Worm (Caenorhabditis elegans) whole organism, L3 larva: ENCODE data around the gene rpl-12.

Experiments used
- ceh-16 ChIP-seq: sonication (generic microtip); optimal IDR thresholded peaks from 2 replicates; lab custom pipeline; 2017; ENCODE audit warnings: missing biosample characterization, missing genetic modification characterization
- egl-27 ChIP-seq: sonication (generic microtip); optimal IDR thresholded peaks from 4 replicates; lab custom pipeline; 2017; ENCODE audit warnings: missing biosample characterization, missing genetic modification reagents, missing genetic modification characterization
- elt-1 ChIP-seq: fragments of 150-350 bp; optimal IDR thresholded peaks from 2 replicates; lab custom pipeline; 2014; ENCODE audit warnings: missing biosample characterization, missing genetic modification characterization
- mdl-1 ChIP-seq: fragments of 150-350 bp; optimal IDR thresholded peaks from 2 replicates; lab custom pipeline; 2014; ENCODE audit warnings: missing biosample characterization, missing genetic modification characterization
- nhr-11 ChIP-seq: fragments of 150-350 bp; optimal IDR thresholded peaks from 2 replicates; lab custom pipeline; 2014; ENCODE audit warnings: missing biosample characterization, missing genetic modification characterization
- nhr-12 ChIP-seq: fragments of 150-350 bp; optimal IDR thresholded peaks from 2 replicates; lab custom pipeline; 2014; ENCODE audit warnings: missing biosample characterization, missing genetic modification characterization
- unc-62 ChIP-seq: fragments of 150-350 bp; sonication (generic microtip); optimal IDR thresholded peaks from 4 replicates; lab custom pipeline; 2014; ENCODE audit warnings: missing biosample characterization, missing genetic modification reagents, missing genetic modification characterization

DNA sequence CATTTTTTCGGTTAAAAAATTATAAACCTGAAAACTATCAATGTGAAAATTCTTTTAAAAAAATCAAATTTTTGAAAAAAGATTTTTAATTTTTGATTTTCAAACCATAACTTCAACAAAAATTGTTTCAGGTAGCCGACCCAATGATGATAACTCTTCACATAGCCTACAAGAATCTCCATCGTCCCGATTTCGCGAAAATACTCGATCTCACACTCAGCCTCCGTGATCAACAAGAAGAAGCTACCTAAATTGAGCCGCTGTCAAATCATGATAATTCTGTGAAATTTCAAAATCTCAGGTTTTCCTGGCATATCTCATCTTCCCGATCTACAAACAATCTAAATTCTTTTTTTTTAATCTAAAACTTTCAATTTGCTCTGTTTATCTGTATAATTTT lies 9.8 kb upstream of the rpl-12 start:
- no peak for TF ChIP-seq unc-62 (GFP tag; lab: Kevin White, UChicago)
- no peak for TF ChIP-seq nhr-12 (tag; lab: Kevin White, UChicago)
- no peak for TF ChIP-seq elt-1 (tag; lab: Kevin White, UChicago)
- TF ChIP-seq mdl-1 (tag; lab: Kevin White, UChicago), result no peak
- no peak for TF ChIP-seq egl-27
- TF ChIP-seq nhr-11 (tag; lab: Kevin White, UChicago), result no peak
- TF ChIP-seq ceh-16 (tag; lab: Kevin White, UChicago), result no peak
